Fruit fly (Drosophila melanogaster): ENCODE results near the gene Cpr62Bc.

Cpr62Bc gene

DNA sequence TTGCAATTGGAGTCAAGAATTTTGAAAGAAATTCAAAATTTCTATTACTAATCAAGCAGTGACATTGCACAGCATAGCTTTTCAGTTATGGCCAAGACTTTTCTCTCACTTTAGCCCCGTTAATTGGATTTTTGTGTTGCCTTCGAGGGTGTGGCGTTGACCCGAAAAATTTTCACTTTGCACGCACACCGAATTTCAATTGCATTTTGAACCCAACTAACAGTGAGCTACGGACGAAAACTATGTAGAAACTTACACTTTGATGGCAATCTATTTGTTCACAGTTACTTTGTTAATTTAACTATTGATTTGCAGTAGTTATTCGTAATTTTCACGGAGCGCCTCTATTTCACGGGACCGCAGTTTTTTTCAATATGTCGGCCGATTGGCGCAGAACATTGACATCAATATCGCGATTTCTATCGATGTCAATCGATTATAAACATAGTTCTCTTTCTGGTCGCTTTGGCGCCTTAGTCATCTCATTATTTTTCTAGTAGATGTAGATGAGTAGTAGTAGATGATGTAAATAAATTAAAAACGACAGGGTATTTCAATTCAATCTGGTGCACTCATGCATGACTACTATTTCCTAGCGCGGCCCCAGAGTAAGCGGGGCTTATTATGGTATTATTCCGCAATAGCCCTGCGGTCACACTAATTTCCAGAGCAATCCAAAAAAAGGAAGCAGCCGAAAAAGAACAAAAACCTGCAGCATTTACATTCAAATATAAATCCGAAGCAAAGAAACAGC lies 46.8 kb downstream of the Cpr62Bc start, which contains the start of the genes alpha-Spec, dlt and Cdc37 (continued):
- peak; percentile 39 for TF ChIP-seq esn (GFP tag; optimal IDR thresholded peaks at IDR 0.05)
- TF ChIP-seq lz (GFP tag; optimal IDR thresholded peaks at IDR 0.05) = peak; percentile 35
- TF ChIP-seq Eip75B (GFP tag; optimal IDR thresholded peaks at IDR 0.05) = no peak
- peak; percentile 21 for TF ChIP-seq CG3032 (tag; optimal IDR thresholded peaks at IDR 0.05)
- no peak for TF ChIP-seq fd85E (GFP tag; optimal IDR thresholded peaks at IDR 0.05)
- TF ChIP-seq Ets21C (GFP tag; optimal IDR thresholded peaks at IDR 0.05) = no peak
- TF ChIP-seq CG10669 (GFP tag; optimal IDR thresholded peaks at IDR 0.05) = no peak
- TF ChIP-seq vri (GFP tag; optimal IDR thresholded peaks at IDR 0.05) = no peak
- TF ChIP-seq Lpt (GFP tag; optimal IDR thresholded peaks at IDR 0.05) = no peak

DNA sequence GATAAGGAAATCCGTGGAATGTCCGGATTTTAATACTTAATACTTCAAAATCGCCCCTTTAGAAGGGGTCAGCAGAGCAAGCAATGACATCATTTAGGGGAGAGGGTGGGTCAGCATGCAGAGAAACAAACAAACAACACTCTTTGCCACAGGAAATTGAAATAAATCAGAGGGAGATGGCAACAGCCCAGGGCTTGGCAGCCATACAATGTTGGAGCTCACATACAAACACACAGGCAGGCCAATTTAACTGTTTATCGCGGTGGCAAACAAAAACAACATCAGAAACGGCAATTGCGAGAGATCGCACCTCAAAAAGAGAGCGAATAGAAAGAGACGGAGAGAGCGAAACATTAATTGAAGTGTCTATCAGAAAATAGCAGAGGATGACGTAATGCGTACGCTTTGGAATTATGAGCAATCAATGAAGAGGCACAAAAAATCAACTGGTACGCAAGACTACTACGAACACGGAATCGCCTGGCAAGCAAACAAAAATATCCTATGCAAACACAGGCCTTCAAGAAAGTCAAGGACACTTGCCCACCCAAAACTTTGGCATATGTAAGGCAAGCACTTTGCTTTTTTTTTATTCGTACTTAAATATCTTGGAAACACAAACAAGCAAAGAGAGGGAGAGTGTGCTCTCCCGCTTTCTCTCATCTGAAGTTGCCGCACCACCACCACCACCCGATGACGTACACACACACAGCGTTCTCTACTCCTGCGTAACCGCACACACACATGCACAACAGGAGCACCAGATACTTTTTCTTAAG lies 47.5 kb downstream of the Cpr62Bc start:
- TF ChIP-seq CG10669 (GFP tag; optimal IDR thresholded peaks at IDR 0.05) (no peak), vri (GFP tag; optimal IDR thresholded peaks at IDR 0.05) (peak; percentile 90), Blimp-1 (GFP tag; optimal IDR thresholded peaks at IDR 0.05) (peak; percentile 50), Hr38 (GFP tag; optimal IDR thresholded peaks at IDR 0.05) (no peak), dsx (GFP tag; optimal IDR thresholded peaks at IDR 0.05; ENCODE audit: poor library complexity, severe bottlenecking) (peak; percentile 99), CG15336 (GFP tag; IDR thresholded peaks at IDR 0.05) (peak; percentile 19; the same call in 1 of the 2 replicates), CG8119 (GFP tag; IDR thresholded peaks at IDR 0.05) (peak; percentile 33; the same call in 2 of the 3 replicates), CG8632 (GFP tag; optimal IDR thresholded peaks at IDR 0.05) (no peak), CG6163 (GFP tag; IDR thresholded peaks at IDR 0.05) (peak; percentile 56), eg (GFP tag; IDR thresholded peaks at IDR 0.05) (0 out of 3 replicates have a peak, but pooled peaks have one; percentile 23), fkh (GFP tag; optimal IDR thresholded peaks at IDR 0.05) (peak; percentile 63), CG6854 (GFP tag; optimal IDR thresholded peaks at IDR 0.05) (peak; percentile 15), Eip78C (GFP tag) (no peak), svp (GFP tag) (peak; percentile 85), spab (GFP tag; optimal IDR thresholded peaks at IDR 0.05) (no peak), CG1621 (tag; optimal IDR thresholded peaks at IDR 0.05) (no peak), ss (GFP tag; optimal IDR thresholded peaks at IDR 0.05) (peak in 1 of 2 experiments; percentile 2), CG31627 (GFP tag; optimal IDR thresholded peaks at IDR 0.05) (no peak)

Measured in whole organism, prepupa.